Worm (Caenorhabditis elegans) whole organism, L3 larva: ENCODE results near the gene cng-1.

Source experiments
- ceh-9 ChIP-seq: sonication (generic microtip); optimal IDR thresholded peaks from 2 replicates; lab custom pipeline; 2018; ENCODE audit warnings: missing biosample characterization, missing genetic modification characterization
- nhr-237 ChIP-seq: fragments of 150-350 bp; optimal IDR thresholded peaks from 2 replicates; lab custom pipeline; 2014; ENCODE audit warnings: missing biosample characterization, missing genetic modification characterization
- nhr-77 ChIP-seq: fragments of 150-350 bp; optimal IDR thresholded peaks from 2 replicates; lab custom pipeline; 2014; ENCODE audit warnings: missing biosample characterization, missing genetic modification characterization
- pha-4 ChIP-seq: fragments of 150-350 bp; optimal IDR thresholded peaks from 2 replicates; lab custom pipeline; 2014; ENCODE audit warnings: missing biosample characterization, missing genetic modification reagents, missing genetic modification characterization
- snpc-4 ChIP-seq: fragments of 150-350 bp; optimal IDR thresholded peaks from 2 replicates; lab custom pipeline; 2014; ENCODE audit warnings: missing biosample characterization, missing genetic modification characterization

DNA sequence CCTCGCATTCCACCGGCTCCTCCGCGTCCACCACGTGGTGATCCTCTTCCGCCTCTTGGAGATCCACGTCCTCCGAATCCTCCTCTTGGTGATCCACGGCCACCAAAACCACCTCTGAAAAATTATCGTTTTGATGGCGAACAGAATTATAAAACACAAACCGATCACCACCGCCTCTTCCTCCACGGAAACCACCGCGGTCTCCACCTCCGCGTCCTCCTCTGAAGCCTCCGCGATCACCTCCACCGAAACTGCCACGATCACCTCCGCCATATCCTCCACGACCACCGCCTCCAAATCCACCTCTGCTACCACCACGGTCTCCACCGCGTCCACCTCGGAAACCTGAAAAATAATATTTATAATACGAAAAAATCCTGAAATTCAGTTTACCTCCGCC lies 29.7 kb downstream of the cng-1 start:
- TF ChIP-seq pha-4 (no peak), snpc-4 (tag; lab: Kevin White, UChicago) (no peak), ceh-9 (tag; lab: Kevin White, UChicago) (no peak), nhr-237 (no peak), nhr-77 (tag; lab: Kevin White, UChicago) (no peak)
